Worm (Caenorhabditis elegans) whole organism, mixed stage, embryonic: ENCODE measurements around the gene C34F6.9.

Experiments
- M03D4.4 ChIP-seq: sonication (generic microtip); optimal IDR thresholded peaks from 2 replicates; lab custom pipeline; 2017; ENCODE audit warnings: mild to moderate bottlenecking, missing genetic modification characterization, missing compliant biosample characterization
- bed-3 ChIP-seq: fragments of 200-800 bp; sonication (Bioruptor generic); optimal IDR thresholded peaks from 3 replicates; lab custom pipeline; 2018; ENCODE audit warnings: mild to moderate bottlenecking, missing genetic modification characterization, moderate library complexity, missing compliant biosample characterization
- blmp-1 ChIP-seq: fragments of 150-350 bp; optimal IDR thresholded peaks from 2 replicates; lab custom pipeline; 2014; ENCODE audit warnings: missing biosample characterization, missing genetic modification characterization
- ceh-39 ChIP-seq: fragments of 150-350 bp; optimal IDR thresholded peaks from 2 replicates; lab custom pipeline; 2014; ENCODE audit warnings: missing biosample characterization, missing genetic modification characterization
- ceh-43 ChIP-seq: fragments of 200-800 bp; sonication (Bioruptor generic); optimal IDR thresholded peaks from 2 replicates; lab custom pipeline; 2018; ENCODE audit warnings: mild to moderate bottlenecking, missing genetic modification characterization, moderate library complexity, missing compliant biosample characterization
- ceh-83 ChIP-seq: fragments of 200-800 bp; sonication (Bioruptor generic); optimal IDR thresholded peaks from 2 replicates; lab custom pipeline; 2018; ENCODE audit warnings: mild to moderate bottlenecking, missing genetic modification characterization, missing compliant biosample characterization
- ces-1 ChIP-seq: fragments of 150-350 bp; optimal IDR thresholded peaks from 2 replicates; lab custom pipeline; 2014; ENCODE audit warnings: missing biosample characterization, missing genetic modification reagents, missing genetic modification characterization
- drap-1 ChIP-seq: fragments of 200-800 bp; sonication (Bioruptor generic); optimal IDR thresholded peaks from 3 replicates; lab custom pipeline; 2018; ENCODE audit warnings: mild to moderate bottlenecking, missing genetic modification characterization, missing compliant biosample characterization
- elt-1 ChIP-seq: sonication (generic microtip); optimal IDR thresholded peaks from 2 replicates; lab custom pipeline; 2017; ENCODE audit warnings: missing genetic modification characterization, mild to moderate bottlenecking, missing compliant biosample characterization, antibody characterized with exemption, moderate library complexity, borderline replicate concordance; ENCODE audit not compliant: insufficient read depth
- elt-3 ChIP-seq: fragments of 150-350 bp; optimal IDR thresholded peaks from 2 replicates; lab custom pipeline; 2014; ENCODE audit warnings: missing biosample characterization, missing genetic modification characterization
- flh-1 ChIP-seq: fragments of 200-800 bp; sonication (Bioruptor generic); optimal IDR thresholded peaks from 2 replicates; lab custom pipeline; 2018; ENCODE audit warnings: mild to moderate bottlenecking, missing genetic modification characterization, moderate library complexity, missing compliant biosample characterization
- ham-2 ChIP-seq: fragments of 200-800 bp; sonication (Bioruptor generic); optimal IDR thresholded peaks from 2 replicates; lab custom pipeline; 2018; ENCODE audit warnings: mild to moderate bottlenecking, missing genetic modification characterization, missing compliant biosample characterization
- hlh-1 ChIP-seq: fragments of 150-350 bp; optimal IDR thresholded peaks from 2 replicates; lab custom pipeline; 2014; ENCODE audit warnings: missing biosample characterization, missing genetic modification reagents, missing genetic modification characterization
- lin-13 ChIP-seq: fragments of 150-350 bp; optimal IDR thresholded peaks from 2 replicates; lab custom pipeline; 2014; ENCODE audit warnings: missing biosample characterization, missing genetic modification characterization
- lin-32 ChIP-seq: fragments of 200-800 bp; sonication (Bioruptor generic); optimal IDR thresholded peaks from 2 replicates; lab custom pipeline; 2018; ENCODE audit warnings: mild to moderate bottlenecking, missing genetic modification characterization, missing compliant biosample characterization
- lsy-2 ChIP-seq: fragments of 150-350 bp; optimal IDR thresholded peaks from 2 replicates; lab custom pipeline; 2014; ENCODE audit warnings: missing biosample characterization, missing genetic modification characterization
- mab-5 ChIP-seq: fragments of 150-350 bp; optimal IDR thresholded peaks from 2 replicates; lab custom pipeline; 2014; ENCODE audit warnings: missing biosample characterization, missing genetic modification characterization
- mep-1 ChIP-seq: fragments of 150-350 bp; optimal IDR thresholded peaks from 2 replicates; lab custom pipeline; 2017; ENCODE audit warnings: missing biosample characterization, missing genetic modification reagents, missing genetic modification characterization, inconsistent platforms
- mls-2 ChIP-seq: sonication (generic microtip); optimal IDR thresholded peaks from 2 replicates; lab custom pipeline; 2016; ENCODE audit warnings: mild to moderate bottlenecking, missing genetic modification characterization, moderate library complexity, missing compliant biosample characterization
- nhr-12 ChIP-seq: fragments of 150-350 bp; optimal IDR thresholded peaks from 2 replicates; lab custom pipeline; 2014; ENCODE audit warnings: missing biosample characterization, missing genetic modification characterization
- nhr-2 ChIP-seq: fragments of 150-350 bp; optimal IDR thresholded peaks from 2 replicates; lab custom pipeline; 2014; ENCODE audit warnings: missing biosample characterization, missing genetic modification characterization
- nhr-237 ChIP-seq: fragments of 150-350 bp; optimal IDR thresholded peaks from 2 replicates; lab custom pipeline; 2014; ENCODE audit warnings: missing biosample characterization, missing genetic modification characterization
- nhr-28 ChIP-seq: fragments of 150-350 bp; optimal IDR thresholded peaks from 2 replicates; lab custom pipeline; 2014; ENCODE audit warnings: missing biosample characterization, missing genetic modification characterization
- nhr-76 ChIP-seq: sonication (generic microtip); optimal IDR thresholded peaks from 2 replicates; lab custom pipeline; 2017; ENCODE audit warnings: missing biosample characterization, missing genetic modification characterization
- pha-4 ChIP-seq: fragments of 150-350 bp; optimal IDR thresholded peaks from 2 replicates; lab custom pipeline; 2018; ENCODE audit warnings: missing biosample characterization, missing genetic modification reagents, missing genetic modification characterization
- sem-2 ChIP-seq: fragments of 200-800 bp; sonication (Bioruptor generic); optimal IDR thresholded peaks from 2 replicates; lab custom pipeline; 2018; ENCODE audit warnings: mild to moderate bottlenecking, missing genetic modification characterization, missing compliant biosample characterization
- snpc-4 ChIP-seq: fragments of 150-350 bp; optimal IDR thresholded peaks from 2 replicates; lab custom pipeline; 2014; ENCODE audit warnings: missing biosample characterization, missing genetic modification characterization
- sptf-1 ChIP-seq: sonication (generic microtip); optimal IDR thresholded peaks from 2 replicates; lab custom pipeline; 2017; ENCODE audit warnings: mild to moderate bottlenecking, missing genetic modification characterization, moderate library complexity, missing compliant biosample characterization
- tbx-8 ChIP-seq: fragments of 200-800 bp; sonication (Bioruptor generic); optimal IDR thresholded peaks from 2 replicates; lab custom pipeline; 2018; ENCODE audit warnings: mild to moderate bottlenecking, missing genetic modification characterization, moderate library complexity, missing compliant biosample characterization
- unc-120 ChIP-seq: sonication (generic microtip); optimal IDR thresholded peaks from 2 replicates; lab custom pipeline; 2017; ENCODE audit warnings: missing genetic modification characterization, missing compliant biosample characterization; ENCODE audit not compliant: poor library complexity, severe bottlenecking
- unc-39 ChIP-seq: fragments of 150-350 bp; optimal IDR thresholded peaks from 2 replicates; lab custom pipeline; 2014; ENCODE audit warnings: missing biosample characterization, missing genetic modification characterization
- unc-62 ChIP-seq: fragments of 150-350 bp; optimal IDR thresholded peaks from 2 replicates; lab custom pipeline; 2014; ENCODE audit warnings: missing biosample characterization, missing genetic modification reagents, missing genetic modification characterization
- zip-8 ChIP-seq: fragments of 150-350 bp; optimal IDR thresholded peaks from 2 replicates; lab custom pipeline; 2014; ENCODE audit warnings: missing biosample characterization, missing genetic modification characterization
- ztf-11 ChIP-seq: fragments of 150-350 bp; optimal IDR thresholded peaks from 2 replicates; lab custom pipeline; 2014; ENCODE audit warnings: missing biosample characterization, missing genetic modification characterization

Gene C34F6.9

DNA sequence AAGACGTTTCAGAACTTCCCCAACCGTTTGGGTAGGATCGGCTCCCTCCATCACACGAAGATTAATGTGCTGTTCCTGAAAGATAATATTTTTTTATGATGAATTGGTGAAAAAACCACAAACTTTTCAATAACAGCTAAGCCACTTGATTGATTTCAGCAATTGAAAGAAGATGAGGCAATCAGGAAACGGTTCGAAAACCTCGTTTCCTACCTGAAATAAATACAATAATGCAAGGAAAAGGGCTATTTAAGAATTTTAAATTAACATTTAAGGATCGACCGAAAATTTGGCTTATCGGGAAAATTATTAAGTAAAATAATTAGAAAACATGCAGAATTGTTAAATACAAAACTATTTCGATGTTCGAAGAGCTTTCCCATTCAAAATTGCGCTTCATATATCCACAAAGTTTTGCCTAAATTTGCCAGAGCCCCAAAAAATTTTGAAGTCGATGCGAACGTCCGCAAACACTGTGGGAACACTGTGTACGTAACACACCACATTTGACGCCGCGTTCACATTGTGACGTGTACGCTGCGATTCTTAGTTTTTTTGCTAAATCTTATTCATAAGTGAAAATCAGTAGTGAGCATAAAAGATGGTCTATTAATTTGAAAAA lies at the start of gene C34F6.9:
TSS of gene C34F6.9 (minus strand) at position 51 of the 622 bp plus-strand sequence.
- TF ChIP-seq ceh-39 (no peak), ceh-43 (GFP tag; lab: Kevin White, UChicago) (no peak), mab-5 (no peak), nhr-28 (tag; lab: Kevin White, UChicago) (no peak), sptf-1 (no peak), nhr-2 (tag; lab: Kevin White, UChicago) (no peak), elt-1 (tag; lab: Kevin White, UChicago) (no peak), ztf-11 (tag; lab: Kevin White, UChicago) (no peak), sem-2 (GFP tag; lab: Kevin White, UChicago) (no peak), lin-13 (tag; lab: Kevin White, UChicago) (no peak), bed-3 (GFP tag; lab: Kevin White, UChicago) (no peak)

DNA sequence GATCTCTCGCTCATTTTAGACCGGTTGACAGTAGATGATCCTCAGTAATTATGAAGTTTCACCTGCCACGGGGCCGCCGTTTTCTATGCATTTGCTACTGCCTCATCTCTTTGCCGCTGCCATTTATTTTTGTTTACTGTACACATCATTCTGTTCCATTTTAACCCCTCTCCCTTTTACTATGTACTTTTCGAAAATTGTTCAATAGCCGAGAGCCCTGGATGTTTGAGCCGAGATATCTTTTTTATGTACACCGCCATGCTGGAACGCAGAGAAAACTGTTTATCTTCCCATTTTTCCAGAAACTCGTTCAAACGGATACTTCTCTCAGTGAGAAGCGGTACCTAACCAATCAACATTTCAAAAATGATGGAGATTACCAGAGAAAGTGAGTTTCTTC lies 48.4 kb upstream of the C34F6.9 start, which contains the start of gene ifa-1:
TSS of gene ifa-1 (plus strand) at position 301 of the 400 bp plus-strand sequence.
- no peak for TF ChIP-seq ceh-39

ce11 chrX:11268970-11269369 lies 46.5 kb upstream of the C34F6.9 start, which contains the start of gene C03A3.3:
C03A3.3 (minus strand) TSS chrX:11269070.
- no peak for TF ChIP-seq hlh-1 (tag; lab: Kevin White, UChicago)

DNA sequence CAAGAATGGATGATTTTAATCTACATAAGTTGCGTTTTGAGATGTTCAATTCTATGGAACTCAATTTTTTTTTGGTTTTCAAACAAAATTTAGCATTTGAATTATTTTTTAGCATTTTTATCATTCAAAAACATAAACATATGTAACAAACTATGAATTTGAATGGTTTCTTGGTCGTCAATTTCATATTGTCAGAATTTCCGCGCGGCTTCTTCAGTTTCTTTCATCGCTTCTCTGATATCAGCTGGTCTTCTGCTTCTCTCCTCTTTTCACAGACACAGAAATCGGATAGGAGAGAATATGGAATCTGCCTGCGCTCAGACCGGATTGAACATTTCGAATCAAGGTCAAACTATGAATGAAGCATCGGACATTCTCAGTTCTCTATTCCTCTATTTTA lies 44.3 kb upstream of the C34F6.9 start, which contains the start of gene C03A3.9:
TSS of gene C03A3.9 (plus strand) at position 301 of the 400 bp plus-strand sequence.
- TF ChIP-seq nhr-12 (tag; lab: Kevin White, UChicago) (no peak), pha-4 (no peak), mls-2 (tag; lab: Kevin White, UChicago) (no peak), zip-8 (tag; lab: Kevin White, UChicago) (no peak), drap-1 (GFP tag; lab: Kevin White, UChicago) (no peak), lin-13 (tag; lab: Kevin White, UChicago) (no peak), tbx-8 (GFP tag; lab: Kevin White, UChicago) (no peak), unc-120 (tag; lab: Kevin White, UChicago) (no peak), lin-32 (GFP tag; lab: Kevin White, UChicago) (no peak), ces-1 (GFP tag; lab: Kevin White, UChicago) (no peak)
- TF ChIP-seq, all 35 proteins: peak for 0

ce11 chrX:11264715-11265114 lies 42.3 kb upstream of the C34F6.9 start:
- TF ChIP-seq mep-1 (no peak), sem-2 (GFP tag; lab: Kevin White, UChicago) (no peak), elt-3 (tag; lab: Kevin White, UChicago) (no peak)

ce11 chrX:11262319-11263074 lies 40.0 kb upstream of the C34F6.9 start, which contains the start of gene C03A3.2:
C03A3.2 (plus strand) TSS chrX:11262848.
- TF ChIP-seq unc-120 (tag; lab: Kevin White, UChicago) (peak; percentile 43), mep-1 (peak; percentile 84), elt-3 (tag; lab: Kevin White, UChicago) (no peak), zip-8 (tag; lab: Kevin White, UChicago) (no peak), snpc-4 (tag; lab: Kevin White, UChicago) (no peak), lin-13 (tag; lab: Kevin White, UChicago) (no peak), ztf-11 (tag; lab: Kevin White, UChicago) (peak; percentile 27), lsy-2 (tag; lab: Kevin White, UChicago) (peak; percentile 32), flh-1 (no peak), pha-4 (peak; percentile 38), blmp-1 (peak; percentile 49), sem-2 (GFP tag; lab: Kevin White, UChicago) (no peak), unc-62 (GFP tag; lab: Kevin White, UChicago) (no peak), lin-32 (GFP tag; lab: Kevin White, UChicago) (no peak), unc-39 (tag; lab: Kevin White, UChicago) (no peak), hlh-1 (tag; lab: Kevin White, UChicago) (no peak), elt-1 (tag; lab: Kevin White, UChicago) (no peak), ham-2 (GFP tag; lab: Kevin White, UChicago) (no peak), nhr-237 (tag; lab: Kevin White, UChicago) (no peak), tbx-8 (GFP tag; lab: Kevin White, UChicago) (no peak), bed-3 (GFP tag; lab: Kevin White, UChicago) (no peak), sptf-1 (peak; percentile 50), drap-1 (GFP tag; lab: Kevin White, UChicago) (peak; percentile 39), ceh-43 (GFP tag; lab: Kevin White, UChicago) (peak; percentile 1), nhr-28 (tag; lab: Kevin White, UChicago) (no peak), nhr-76 (tag; lab: Kevin White, UChicago) (no peak), mab-5 (no peak), ceh-83 (no peak), ceh-39 (no peak), M03D4.4 (tag; lab: Kevin White, UChicago) (no peak), nhr-2 (tag; lab: Kevin White, UChicago) (no peak), ces-1 (GFP tag; lab: Kevin White, UChicago) (peak; percentile 88), nhr-12 (tag; lab: Kevin White, UChicago) (no peak), mls-2 (tag; lab: Kevin White, UChicago) (peak; percentile 35)
